Fruit fly (Drosophila melanogaster): ENCODE data around the gene Bfc.
"Not testable (repeated sequence)": the region's sequence is repeated elsewhere in the genome, so short reads cannot be mapped to it uniquely, and the experiment has no call there.

- not testable (repeated sequence) for TF ChIP-seq CG9705 (GFP tag; optimal IDR thresholded peaks at IDR 0.05); Abd-B (GFP tag; optimal IDR thresholded peaks at IDR 0.05); Dif (GFP tag; optimal IDR thresholded peaks at IDR 0.05; ENCODE audit: partially characterized antibody); Jra (GFP tag; optimal IDR thresholded peaks at IDR 0.05); psq (GFP tag; optimal IDR thresholded peaks at IDR 0.05); br (GFP tag; optimal IDR thresholded peaks at IDR 0.05); sage (GFP tag; optimal IDR thresholded peaks at IDR 0.05); pan (optimal IDR thresholded peaks at IDR 0.05); foxo (GFP tag; optimal IDR thresholded peaks at IDR 0.05); lola (GFP tag; optimal IDR thresholded peaks at IDR 0.05); usp (GFP tag; optimal IDR thresholded peaks at IDR 0.05); Dfd (GFP tag; optimal IDR thresholded peaks at IDR 0.05); CG32264 (GFP tag; optimal IDR thresholded peaks at IDR 0.05)
Measured at dm6 chr3L:1245810-1246209, 4.7 kb upstream of the Bfc start, which contains the start of gene Klp61F.

Measured in whole organism, wandering third instar larva.